Fruit fly (Drosophila melanogaster) whole organism, embryonic: ENCODE measurements around the gene CG6937.

Experiments
- CG12155 ChIP-seq: fragments of 200-800 bp; sonication (Bioruptor generic); optimal IDR thresholded peaks from 3 replicates; lab custom pipeline; 2016; ENCODE audit warnings: missing biosample characterization, missing genetic modification characterization
- CG1233 ChIP-seq: fragments of 200-800 bp; sonication (Bioruptor generic); optimal IDR thresholded peaks from 4 replicates; lab custom pipeline; 2018; ENCODE audit warnings: missing biosample characterization, mild to moderate bottlenecking, missing genetic modification characterization
- CG13123 ChIP-seq: fragments of 200-800 bp; sonication (Bioruptor generic); optimal IDR thresholded peaks from 2 replicates; lab custom pipeline; 2016; ENCODE audit warnings: missing biosample characterization, missing genetic modification characterization
- CG17829 ChIP-seq: fragments of 200-800 bp; optimal IDR thresholded peaks from 2 replicates; lab custom pipeline; 2019; ENCODE audit warnings: missing biosample characterization, mild to moderate bottlenecking, missing genetic modification characterization, moderate library complexity
- CG18011 ChIP-seq: fragments of 200-800 bp; sonication (Bioruptor generic); optimal IDR thresholded peaks from 2 replicates; lab custom pipeline; 2017; ENCODE audit warnings: missing biosample characterization, missing genetic modification characterization, mild to moderate bottlenecking, moderate library complexity, missing genotype
- CG18476 ChIP-seq: fragments of 200-800 bp; sonication (Bioruptor generic); optimal IDR thresholded peaks from 2 replicates; lab custom pipeline; 2016; ENCODE audit warnings: missing biosample characterization, mild to moderate bottlenecking, missing genetic modification characterization
- CG18599 ChIP-seq: fragments of 200-800 bp; sonication (Bioruptor generic); optimal IDR thresholded peaks from 3 replicates; lab custom pipeline; 2017; ENCODE audit warnings: missing biosample characterization, missing genetic modification characterization, mild to moderate bottlenecking, moderate library complexity, missing genetic modification reagents
- CG2712 ChIP-seq: fragments of 200-800 bp; optimal IDR thresholded peaks from 3 replicates; lab custom pipeline; 2019; ENCODE audit warnings: missing biosample characterization, mild to moderate bottlenecking, missing genetic modification characterization, moderate library complexity
- CG2875 ChIP-seq: fragments of 200-800 bp; sonication (Bioruptor generic); optimal IDR thresholded peaks from 2 replicates; lab custom pipeline; 2017; ENCODE audit warnings: missing biosample characterization, mild to moderate bottlenecking, missing genetic modification characterization, missing genetic modification reagents
- CG31441 ChIP-seq: fragments of 200-800 bp; sonication (Bioruptor generic); IDR thresholded peaks from 2 replicates; pipeline ENCODE4 v1.3.6; 2022; ENCODE audit warnings: missing biosample characterization, missing genetic modification characterization
- CG3847 ChIP-seq: fragments of 200-800 bp; sonication (Bioruptor generic); IDR thresholded peaks from 2 replicates; pipeline ENCODE4 v1.3.6; 2022; ENCODE audit warnings: missing biosample characterization, missing genetic modification characterization
- CG4282 ChIP-seq: fragments of 200-800 bp; sonication (Bioruptor generic); optimal IDR thresholded peaks from 2 replicates; lab custom pipeline; 2016; ENCODE audit warnings: missing biosample characterization, missing genetic modification characterization
- CG43689 ChIP-seq: fragments of 200-800 bp; sonication (Bioruptor generic); IDR thresholded peaks from 2 replicates; pipeline ENCODE4 v1.3.6; 2022; ENCODE audit warnings: missing biosample characterization, missing genetic modification characterization
- CG5245 ChIP-seq: fragments of 200-800 bp; sonication (Bioruptor generic); optimal IDR thresholded peaks from 3 replicates; lab custom pipeline; 2016; ENCODE audit warnings: missing biosample characterization, missing genetic modification characterization
- CG5953 ChIP-seq: fragments of 200-800 bp; sonication (Bioruptor generic); IDR thresholded peaks from 2 replicates; pipeline ENCODE4 v1.3.6; 2022; ENCODE audit warnings: missing biosample characterization, missing genetic modification characterization
- CG7987 ChIP-seq: fragments of 200-800 bp; sonication (Bioruptor generic); optimal IDR thresholded peaks from 2 replicates; lab custom pipeline; 2018; ENCODE audit warnings: missing biosample characterization, mild to moderate bottlenecking, missing genetic modification characterization, moderate library complexity
- CG9437 ChIP-seq: fragments of 200-800 bp; sonication (Bioruptor generic); optimal IDR thresholded peaks from 2 replicates; lab custom pipeline; 2018; ENCODE audit warnings: missing biosample characterization, mild to moderate bottlenecking, missing genetic modification characterization
- CkIIα-i1 ChIP-seq: fragments of 200-800 bp; sonication (Bioruptor generic); IDR thresholded peaks from 2 replicates; pipeline ENCODE4 v1.3.6; 2022; ENCODE audit warnings: missing biosample characterization, missing genetic modification characterization
- Dek ChIP-seq: fragments of 200-800 bp; sonication (Bioruptor generic); optimal IDR thresholded peaks from 3 replicates; lab custom pipeline; 2019; ENCODE audit warnings: missing biosample characterization, mild to moderate bottlenecking, missing genetic modification characterization, moderate library complexity
- Fer3 ChIP-seq: fragments of 200-800 bp; sonication (Bioruptor generic); optimal IDR thresholded peaks from 2 replicates; lab custom pipeline; 2018; ENCODE audit warnings: missing biosample characterization, mild to moderate bottlenecking, missing genetic modification characterization, moderate library complexity
- HLH4C ChIP-seq: fragments of 200-800 bp; sonication (Bioruptor generic); IDR thresholded peaks from 3 replicates; pipeline ENCODE4 v1.3.6; 2022; ENCODE audit warnings: missing biosample characterization, missing genetic modification characterization; ENCODE audit not compliant: partially characterized antibody
- HmgD ChIP-seq: fragments of 200-800 bp; sonication (Bioruptor generic); optimal IDR thresholded peaks from 3 replicates; lab custom pipeline; 2016; ENCODE audit warnings: missing biosample characterization, missing genetic modification characterization
- HmgZ ChIP-seq: fragments of 200-800 bp; sonication (Bioruptor generic); optimal IDR thresholded peaks from 2 replicates; lab custom pipeline; 2018; ENCODE audit warnings: missing biosample characterization, mild to moderate bottlenecking, missing genetic modification characterization
- Hr39 ChIP-seq: fragments of >200 bp; optimal IDR thresholded peaks from 2 replicates; lab custom pipeline; 2017
- MBD-R2 ChIP-seq: fragments of 200-800 bp; sonication (Bioruptor generic); IDR thresholded peaks from 2 replicates; pipeline ENCODE4 v1.3.6; 2022; ENCODE audit warnings: missing biosample characterization, missing genetic modification characterization
- Mes4 ChIP-seq: fragments of 200-800 bp; sonication (Bioruptor generic); optimal IDR thresholded peaks from 2 replicates; lab custom pipeline; 2016; ENCODE audit warnings: missing biosample characterization, missing genetic modification characterization
- Mrtf ChIP-seq: fragments of 200-800 bp; sonication (Bioruptor generic); IDR thresholded peaks from 3 replicates; pipeline ENCODE4 v1.3.6; 2022; ENCODE audit warnings: missing biosample characterization, missing genetic modification characterization
- Vsx1 ChIP-seq: fragments of 200-800 bp; sonication (Bioruptor generic); optimal IDR thresholded peaks from 2 replicates; lab custom pipeline; 2017; ENCODE audit warnings: missing biosample characterization, mild to moderate bottlenecking, missing genetic modification characterization, missing genetic modification reagents
- aop ChIP-seq: fragments of 200-800 bp; sonication (Bioruptor generic); IDR thresholded peaks from 2 replicates; pipeline ENCODE4 v1.3.6; 2022; ENCODE audit warnings: missing biosample characterization, missing genetic modification characterization
- cas ChIP-seq: fragments of 200-800 bp; sonication (Bioruptor generic); IDR thresholded peaks from 2 replicates; pipeline ENCODE4 v1.3.6; 2022; ENCODE audit warnings: missing biosample characterization, missing genetic modification characterization
- crol ChIP-seq: fragments of 200-800 bp; sonication (Bioruptor generic); IDR thresholded peaks from 2 replicates; pipeline ENCODE4 v1.3.6; 2022; ENCODE audit warnings: missing biosample characterization, missing genetic modification characterization
- da ChIP-seq: fragments of 200-800 bp; sonication (Bioruptor generic); optimal IDR thresholded peaks from 2 replicates; lab custom pipeline; 2016; ENCODE audit warnings: missing biosample characterization, missing genetic modification characterization
- fd64A ChIP-seq: fragments of 200-800 bp; sonication (Bioruptor generic); optimal IDR thresholded peaks from 3 replicates; lab custom pipeline; 2018; ENCODE audit warnings: missing biosample characterization, mild to moderate bottlenecking, missing genetic modification characterization
- gcm2 ChIP-seq: fragments of 200-800 bp; sonication (Bioruptor generic); optimal IDR thresholded peaks from 2 replicates; lab custom pipeline; 2016; ENCODE audit warnings: missing biosample characterization, missing genetic modification characterization
- gfzf ChIP-seq: fragments of 200-800 bp; sonication (Bioruptor generic); optimal IDR thresholded peaks from 2 replicates; lab custom pipeline; 2016; ENCODE audit warnings: missing biosample characterization, mild to moderate bottlenecking, missing genetic modification characterization, moderate library complexity
- gsb-n ChIP-seq: fragments of 200-800 bp; sonication (Bioruptor generic); optimal IDR thresholded peaks from 3 replicates; lab custom pipeline; 2018; ENCODE audit warnings: missing biosample characterization, mild to moderate bottlenecking, missing genetic modification characterization
- hkb ChIP-seq, 2 experiments: fragments of 200-800 bp in 1 of 2; fragments of >200 bp in 1 of 2; sonication (Bioruptor generic) in 1 of 2; IDR thresholded peaks in 1 of 2; optimal IDR thresholded peaks in 1 of 2; 2 replicates each; pipeline versions ENCODE4 v1.3.6 to Lab custom; 2017 to 2022; ENCODE audit warnings: missing biosample characterization in 1 of 2, missing genetic modification characterization in 1 of 2
- inv ChIP-seq: fragments of 200-800 bp; sonication (Bioruptor generic); IDR thresholded peaks from 2 replicates; pipeline ENCODE4 v1.3.6; 2022; ENCODE audit warnings: missing biosample characterization, missing genetic modification characterization; ENCODE audit not compliant: partially characterized antibody
- knrl ChIP-seq: fragments of 200-800 bp; sonication (Bioruptor generic); IDR thresholded peaks from 3 replicates; pipeline ENCODE4 v1.3.6; 2022; ENCODE audit warnings: missing biosample characterization, missing genetic modification characterization; ENCODE audit not compliant: partially characterized antibody
- nerfin-2 ChIP-seq: fragments of 200-800 bp; sonication (Bioruptor generic); IDR thresholded peaks from 2 replicates; pipeline ENCODE4 v1.3.6; 2022; ENCODE audit warnings: missing biosample characterization, missing genetic modification characterization; ENCODE audit not compliant: partially characterized antibody
- nmo ChIP-seq: fragments of 200-800 bp; sonication (Bioruptor generic); optimal IDR thresholded peaks from 2 replicates; lab custom pipeline; 2018; ENCODE audit warnings: missing biosample characterization, mild to moderate bottlenecking, missing genetic modification characterization, moderate library complexity
- pfk ChIP-seq: fragments of 200-800 bp; sonication (Bioruptor generic); optimal IDR thresholded peaks from 2 replicates; lab custom pipeline; 2018; ENCODE audit warnings: missing biosample characterization, mild to moderate bottlenecking, missing genetic modification characterization, moderate library complexity
- row ChIP-seq: fragments of 200-800 bp; sonication (Bioruptor generic); IDR thresholded peaks from 3 replicates; pipeline ENCODE4 v1.3.6; 2022; ENCODE audit warnings: missing biosample characterization, missing genetic modification characterization
- sens ChIP-seq: fragments of 200-800 bp; sonication (Bioruptor generic); peaks from one replicate; lab custom pipeline; 2016; ENCODE audit warnings: missing biosample characterization, missing genetic modification characterization
- sob ChIP-seq: fragments of 200-800 bp; sonication (Bioruptor generic); IDR thresholded peaks from 2 replicates; pipeline ENCODE4 v1.3.6; 2022; ENCODE audit warnings: missing biosample characterization, missing genetic modification characterization
- sr ChIP-seq: fragments of 200-800 bp; sonication (Bioruptor generic); IDR thresholded peaks from 3 replicates; pipeline ENCODE4 v1.3.6; 2022; ENCODE audit warnings: missing biosample characterization, missing genetic modification characterization
- tap ChIP-seq: fragments of 200-800 bp; optimal IDR thresholded peaks from 3 replicates; lab custom pipeline; 2019; ENCODE audit warnings: missing biosample characterization, mild to moderate bottlenecking, missing genetic modification characterization, moderate library complexity
- tll ChIP-seq, 2 experiments: fragments of 200-800 bp in 1 of 2; fragments of >200 bp in 1 of 2; sonication (Bioruptor generic) in 1 of 2; optimal IDR thresholded peaks; 2 replicates each; lab custom pipeline; 2017 to 2019; ENCODE audit warnings: missing biosample characterization in 2 of 2, missing genetic modification characterization in 2 of 2, mild to moderate bottlenecking in 1 of 2, moderate library complexity in 1 of 2
- tna ChIP-seq: fragments of 200-800 bp; sonication (Bioruptor generic); IDR thresholded peaks from 2 replicates; pipeline ENCODE4 v1.3.6; 2022; ENCODE audit warnings: missing biosample characterization, missing genetic modification characterization; ENCODE audit not compliant: partially characterized antibody
- ttk ChIP-seq: fragments of 200-800 bp; sonication (Bioruptor generic); IDR thresholded peaks from 2 replicates; pipeline ENCODE4 v2.1.2; 2022; ENCODE audit warnings: missing biosample characterization, missing genetic modification characterization
- tup ChIP-seq: fragments of 200-800 bp; sonication (Bioruptor generic); optimal IDR thresholded peaks from 2 replicates; lab custom pipeline; 2016; ENCODE audit warnings: missing biosample characterization, mild to moderate bottlenecking, missing genetic modification characterization, moderate library complexity

CG6937 gene

DNA sequence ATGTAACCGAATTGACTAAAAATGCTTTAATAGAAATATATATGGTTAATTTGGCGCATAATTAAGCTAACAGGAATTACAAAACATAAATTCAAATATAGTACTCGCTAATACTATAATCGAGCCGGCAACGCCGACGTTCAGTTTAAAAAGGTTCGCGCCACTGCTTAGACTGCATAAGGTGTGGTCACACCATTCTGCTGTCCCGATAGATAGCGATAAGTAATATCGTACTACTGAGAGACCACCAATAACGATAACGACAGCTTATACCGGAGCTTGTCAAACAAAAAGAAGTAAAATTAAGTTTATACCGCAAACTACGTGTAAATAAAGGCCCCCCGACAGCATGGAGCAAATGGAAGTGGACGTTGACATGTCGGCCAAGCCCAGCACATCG lies 4.0 kb upstream of the CG6937 start, which contains the start of gene CSN6 (continued):
- peak; percentile 69; the same call in 1 of the 2 replicates for TF ChIP-seq inv (GFP tag; lab: Robert Waterston, UW)
- TF ChIP-seq tap (tag; lab: Kevin White, UChicago): no peak
- TF ChIP-seq ttk (GFP tag; lab: Robert Waterston, UW): no peak
- TF ChIP-seq Vsx1 (GFP tag; lab: Kevin White, UChicago): no peak
- peak; percentile 72 for TF ChIP-seq gfzf
- no peak for TF ChIP-seq tll (GFP tag; optimal IDR thresholded peaks at IDR 0.05; lab: Kevin White, UChicago)
- TF ChIP-seq Hr39 (lab: Kevin White, UChicago): no peak
- TF ChIP-seq pfk (GFP tag; lab: Kevin White, UChicago): no peak
- peak; percentile 44 for TF ChIP-seq sens (GFP tag; lab: Kevin White, UChicago)
- peak; percentile 93 for TF ChIP-seq MBD-R2 (GFP tag; lab: Robert Waterston, UW)
- TF ChIP-seq HLH4C: peak; percentile 90
- peak; percentile 49 for TF ChIP-seq CG3847 (GFP tag; lab: Robert Waterston, UW)
- TF ChIP-seq tna (GFP tag; lab: Robert Waterston, UW): peak; percentile 94
- peak; percentile 29 for TF ChIP-seq hkb (optimal IDR thresholded peaks at IDR 0.05; lab: Kevin White, UChicago)
- TF ChIP-seq hkb (GFP tag; IDR thresholded peaks at IDR 0.05; lab: Robert Waterston, UW): no peak
- TF ChIP-seq Mes4 (GFP tag; lab: Kevin White, UChicago): no peak
- TF ChIP-seq CG5245 (GFP tag; lab: Kevin White, UChicago): no peak
- TF ChIP-seq CG7987 (GFP tag; lab: Kevin White, UChicago): no peak
- TF ChIP-seq da (GFP tag; lab: Kevin White, UChicago): no peak
- no peak for TF ChIP-seq CG43689 (GFP tag; lab: Robert Waterston, UW)
- no peak for TF ChIP-seq CG18011
- TF ChIP-seq nerfin-2 (GFP tag; lab: Robert Waterston, UW): peak; percentile 88
- TF ChIP-seq aop: no peak
- no peak for TF ChIP-seq fd64A
- TF ChIP-seq row (GFP tag; lab: Robert Waterston, UW): peak; percentile 18; the same call in 1 of the 3 replicates
- TF ChIP-seq CG2712 (tag; lab: Kevin White, UChicago): peak; percentile 58
- peak; percentile 9 for TF ChIP-seq CG18476
- TF ChIP-seq Dek (tag; lab: Kevin White, UChicago): no peak
- no peak for TF ChIP-seq CG9437 (GFP tag; lab: Kevin White, UChicago)
- no peak for TF ChIP-seq CG18599 (GFP tag; lab: Kevin White, UChicago)
- TF ChIP-seq nmo (GFP tag; lab: Kevin White, UChicago): peak; percentile 27
- TF ChIP-seq CG1233: no peak
- 0 out of 2 replicates have a peak, but pooled peaks have one; percentile 24 for TF ChIP-seq sob (GFP tag; lab: Robert Waterston, UW)
- no peak for TF ChIP-seq CG31441 (GFP tag; lab: Robert Waterston, UW)
- no peak for TF ChIP-seq gsb-n (tag; lab: Kevin White, UChicago)
- no peak for TF ChIP-seq sr (GFP tag; lab: Robert Waterston, UW)
- peak; percentile 46 for TF ChIP-seq CG17829 (tag; lab: Kevin White, UChicago)
- TF ChIP-seq Mrtf (GFP tag; lab: Robert Waterston, UW): no peak
- no peak for TF ChIP-seq CkIIα-i1
- peak; percentile 69 for TF ChIP-seq HmgZ
- no peak for TF ChIP-seq CG2875
- no peak for TF ChIP-seq CG13123
- no peak for TF ChIP-seq gcm2 (GFP tag; lab: Kevin White, UChicago)
- no peak for TF ChIP-seq Fer3
- no peak for TF ChIP-seq tup (GFP tag; lab: Kevin White, UChicago)
- TF ChIP-seq cas (GFP tag; lab: Robert Waterston, UW): no peak
- TF ChIP-seq knrl: peak; percentile 85
- TF ChIP-seq CG4282 (GFP tag; lab: Kevin White, UChicago): no peak
- no peak for TF ChIP-seq CG5953
- peak; percentile 68 for TF ChIP-seq CG12155 (GFP tag; lab: Kevin White, UChicago)
- no peak for TF ChIP-seq crol
- TF ChIP-seq HmgD (GFP tag; lab: Kevin White, UChicago): peak; percentile 68
